Worm (Caenorhabditis elegans) whole organism, L1 larva: ENCODE results near the gene Y58A7A.1.

Source experiments
- C34B4.2 ChIP-seq: sonication (generic microtip); optimal IDR thresholded peaks from 2 replicates; lab custom pipeline; 2017; ENCODE audit warnings: mild to moderate bottlenecking, missing genetic modification characterization, missing compliant biosample characterization
- aha-1 ChIP-seq: fragments of 150-350 bp; optimal IDR thresholded peaks from 2 replicates; lab custom pipeline; 2014; ENCODE audit warnings: missing biosample characterization, missing genetic modification characterization
- alr-1 ChIP-seq: fragments of 200-800 bp; sonication (Bioruptor generic); optimal IDR thresholded peaks from 2 replicates; lab custom pipeline; 2018; ENCODE audit warnings: borderline replicate concordance, mild to moderate bottlenecking, missing genetic modification characterization, missing compliant biosample characterization
- aly-2 ChIP-seq: fragments of 150-350 bp; optimal IDR thresholded peaks from 2 replicates; lab custom pipeline; 2014; ENCODE audit warnings: missing biosample characterization, missing genetic modification characterization
- blmp-1 ChIP-seq: fragments of 150-350 bp; optimal IDR thresholded peaks from 2 replicates; lab custom pipeline; 2014; ENCODE audit warnings: missing biosample characterization, missing genetic modification characterization
- ceh-8 ChIP-seq: fragments of 200-800 bp; sonication (Bioruptor generic); optimal IDR thresholded peaks from 2 replicates; lab custom pipeline; 2018; ENCODE audit warnings: mild to moderate bottlenecking, missing genetic modification characterization, moderate library complexity, missing compliant biosample characterization
- ceh-90 ChIP-seq: sonication (generic microtip); optimal IDR thresholded peaks from 2 replicates; lab custom pipeline; 2016; ENCODE audit warnings: missing genetic modification characterization, missing compliant biosample characterization
- dpl-1 ChIP-seq, 3 experiments: fragments of 150-350 bp in 2 of 3; sonication (generic microtip) in 1 of 3; optimal IDR thresholded peaks; 2 replicates each; lab custom pipeline; 2014 to 2017; ENCODE audit warnings: missing biosample characterization in 3 of 3, missing genetic modification characterization in 3 of 3, missing genetic modification reagents in 3 of 3
- dsc-1 ChIP-seq: sonication (generic microtip); optimal IDR thresholded peaks from 2 replicates; lab custom pipeline; 2016; ENCODE audit warnings: mild to moderate bottlenecking, missing genetic modification characterization, missing compliant biosample characterization
- egl-27 ChIP-seq, 2 experiments: fragments of 150-350 bp in 1 of 2; sonication (generic microtip); optimal IDR thresholded peaks; 3 replicates each; lab custom pipeline; 2017 to 2018; ENCODE audit warnings: missing biosample characterization in 2 of 2, missing genetic modification characterization in 2 of 2, missing genetic modification reagents in 2 of 2
- elt-3 ChIP-seq, 6 experiments: fragments of 150-350 bp in 1 of 6; sonication (generic microtip); optimal IDR thresholded peaks; 2 replicates each; lab custom pipeline; 2017 to 2018; ENCODE audit warnings: missing biosample characterization in 6 of 6, missing genetic modification characterization in 6 of 6, inconsistent platforms in 1 of 6
- fkh-4 ChIP-seq: sonication (generic microtip); optimal IDR thresholded peaks from 2 replicates; lab custom pipeline; 2016; ENCODE audit warnings: missing compliant biosample characterization, missing genetic modification characterization, borderline replicate concordance
- fkh-8 ChIP-seq: sonication (generic microtip); optimal IDR thresholded peaks from 2 replicates; lab custom pipeline; 2016; ENCODE audit warnings: mild to moderate bottlenecking, missing genetic modification characterization, missing compliant biosample characterization
- fos-1 ChIP-seq: fragments of 150-350 bp; optimal IDR thresholded peaks from 2 replicates; lab custom pipeline; 2014; ENCODE audit warnings: missing biosample characterization, missing genetic modification characterization
- grh-1 ChIP-seq: fragments of 200-800 bp; sonication (Bioruptor generic); IDR thresholded peaks from 2 replicates; pipeline ENCODE4 v1.3.6; 2022; ENCODE audit warnings: missing genetic modification reagents, missing genetic modification characterization, missing compliant biosample characterization
- hlh-4 ChIP-seq: sonication (generic microtip); optimal IDR thresholded peaks from 2 replicates; lab custom pipeline; 2016; ENCODE audit warnings: mild to moderate bottlenecking, missing genetic modification characterization, missing compliant biosample characterization
- irx-1 ChIP-seq: sonication (generic microtip); optimal IDR thresholded peaks from 2 replicates; lab custom pipeline; 2016; ENCODE audit warnings: missing genetic modification characterization, missing compliant biosample characterization
- isw-1 ChIP-seq: fragments of 200-800 bp; sonication (Bioruptor generic); IDR thresholded peaks from 2 replicates; pipeline ENCODE4 v1.3.6; 2022; ENCODE audit warnings: missing genetic modification characterization, missing compliant biosample characterization
- jun-1 ChIP-seq: fragments of 150-350 bp; optimal IDR thresholded peaks from 2 replicates; lab custom pipeline; 2014; ENCODE audit warnings: missing biosample characterization, missing genetic modification reagents, missing genetic modification characterization
- lin-14 ChIP-seq: fragments of 200-800 bp; sonication (Bioruptor generic); optimal IDR thresholded peaks from 2 replicates; lab custom pipeline; 2018; ENCODE audit warnings: mild to moderate bottlenecking, missing genetic modification characterization, moderate library complexity, missing compliant biosample characterization
- lin-35 ChIP-seq, 2 experiments: fragments of 150-350 bp; optimal IDR thresholded peaks; 2 replicates each; lab custom pipeline; 2014; ENCODE audit warnings: missing biosample characterization in 2 of 2, missing genetic modification characterization in 2 of 2, missing genetic modification reagents in 2 of 2
- lin-39 ChIP-seq: fragments of 150-350 bp; optimal IDR thresholded peaks from 2 replicates; lab custom pipeline; 2014; ENCODE audit warnings: missing biosample characterization, missing genetic modification reagents, missing genetic modification characterization
- nhr-12 ChIP-seq: sonication (generic microtip); optimal IDR thresholded peaks from 2 replicates; lab custom pipeline; 2017; ENCODE audit warnings: missing biosample characterization, missing genetic modification characterization
- nhr-19 ChIP-seq: fragments of 200-800 bp; sonication (Bioruptor generic); conservative IDR thresholded peaks from 2 replicates; pipeline ENCODE4 v1.3.6; 2022; ENCODE audit warnings: missing genetic modification characterization, missing compliant biosample characterization
- nhr-71 ChIP-seq: sonication (generic microtip); optimal IDR thresholded peaks from 2 replicates; lab custom pipeline; 2016; ENCODE audit warnings: mild to moderate bottlenecking, missing genetic modification characterization, moderate library complexity, missing compliant biosample characterization
- nhr-77 ChIP-seq: fragments of 150-350 bp; optimal IDR thresholded peaks from 2 replicates; lab custom pipeline; 2014; ENCODE audit warnings: missing biosample characterization, missing genetic modification characterization
- nhr-85 ChIP-seq: sonication (generic microtip); peaks from one replicate; lab custom pipeline; 2016; ENCODE audit warnings: missing genetic modification characterization, inconsistent platforms, missing compliant biosample characterization
- nhr-90 ChIP-seq: sonication (generic microtip); optimal IDR thresholded peaks from 2 replicates; lab custom pipeline; 2016; ENCODE audit warnings: mild to moderate bottlenecking, missing genetic modification characterization, missing compliant biosample characterization; ENCODE audit not compliant: poor library complexity
- pag-3 ChIP-seq: sonication (generic microtip); optimal IDR thresholded peaks from 2 replicates; lab custom pipeline; 2017; ENCODE audit warnings: missing genetic modification characterization, mild to moderate bottlenecking, missing compliant biosample characterization, antibody characterized with exemption, borderline replicate concordance; ENCODE audit not compliant: insufficient read depth
- pax-3 ChIP-seq: fragments of 200-800 bp; sonication (Bioruptor generic); optimal IDR thresholded peaks from 2 replicates; lab custom pipeline; 2018; ENCODE audit warnings: mild to moderate bottlenecking, missing genetic modification characterization, moderate library complexity, missing compliant biosample characterization
- snpc-4 ChIP-seq: fragments of 150-350 bp; optimal IDR thresholded peaks from 2 replicates; lab custom pipeline; 2014; ENCODE audit warnings: missing biosample characterization, missing genetic modification characterization
- snu-23 ChIP-seq: sonication (generic microtip); optimal IDR thresholded peaks from 2 replicates; lab custom pipeline; 2016; ENCODE audit warnings: missing genetic modification characterization, missing compliant biosample characterization
- sox-4 ChIP-seq: sonication (generic microtip); optimal IDR thresholded peaks from 2 replicates; lab custom pipeline; 2016; ENCODE audit warnings: missing genetic modification characterization, missing compliant biosample characterization
- sptf-1 ChIP-seq: fragments of 150-350 bp; optimal IDR thresholded peaks from 2 replicates; lab custom pipeline; 2014; ENCODE audit warnings: missing biosample characterization, missing genetic modification characterization
- swsn-7 ChIP-seq: sonication (generic microtip); optimal IDR thresholded peaks from 2 replicates; lab custom pipeline; 2016; ENCODE audit warnings: missing genetic modification characterization, missing compliant biosample characterization
- tbx-2 ChIP-seq: sonication (generic microtip); optimal IDR thresholded peaks from 2 replicates; lab custom pipeline; 2016; ENCODE audit warnings: missing genetic modification characterization, missing compliant biosample characterization
- unc-30 ChIP-seq: sonication (generic microtip); optimal IDR thresholded peaks from 2 replicates; lab custom pipeline; 2017; ENCODE audit warnings: missing biosample characterization, missing genetic modification characterization
- unc-98 ChIP-seq: fragments of 200-800 bp; sonication (Bioruptor generic); IDR thresholded peaks from 2 replicates; pipeline ENCODE4 v1.3.6; 2022; ENCODE audit warnings: missing genetic modification characterization, missing compliant biosample characterization
- ztf-4 ChIP-seq: fragments of 150-350 bp; optimal IDR thresholded peaks from 2 replicates; lab custom pipeline; 2014; ENCODE audit warnings: missing biosample characterization, missing genetic modification characterization

The Y58A7A.1 gene

DNA sequence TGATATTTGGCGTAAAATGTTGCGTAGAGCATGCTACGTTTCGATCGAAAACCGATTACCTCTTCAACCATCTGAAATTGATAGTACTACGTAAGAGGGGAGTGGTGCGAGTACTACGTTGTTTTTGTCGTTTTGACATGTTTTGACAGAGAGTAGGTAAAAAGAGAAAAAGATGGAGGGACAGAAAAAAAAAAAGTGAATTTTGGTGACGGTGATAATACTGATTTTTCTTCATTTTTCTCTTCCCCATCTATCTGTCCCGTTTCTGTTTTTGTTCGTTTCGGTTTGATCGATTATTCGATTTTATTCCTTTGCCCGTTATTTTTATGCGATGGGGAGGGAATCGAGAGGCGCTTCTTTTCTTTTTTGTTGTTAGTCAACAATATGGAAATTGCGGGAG lies 28.4 kb downstream of the Y58A7A.1 start, which contains the start of gene K11D12.8:
K11D12.8 (minus strand) TSS at position 77 of the 400 bp plus-strand sequence.
- TF ChIP-seq pax-3 (tag; lab: Kevin White, UChicago) (no peak), blmp-1 (tag; lab: Kevin White, UChicago) (peak; percentile 71), ceh-8 (no peak)

DNA sequence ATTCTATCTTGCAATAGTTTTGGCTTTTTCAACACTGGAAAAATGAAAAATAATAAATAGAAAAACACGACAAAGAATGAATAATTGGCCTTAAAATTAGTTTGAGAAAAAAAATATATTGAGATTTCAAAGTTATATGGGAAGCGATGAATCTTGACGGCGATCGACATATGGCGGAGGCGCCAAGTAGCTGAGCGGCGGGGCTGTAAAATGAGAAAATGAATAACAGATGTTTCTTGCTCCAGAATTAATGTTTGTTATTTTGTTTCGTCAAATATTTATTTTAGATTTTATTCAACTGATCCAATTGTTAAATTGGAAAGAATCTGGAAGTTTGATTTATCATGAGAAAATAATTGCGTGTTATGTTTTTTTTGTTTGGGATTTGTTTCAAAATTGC lies 29.8 kb downstream of the Y58A7A.1 start, which contains the start of gene K11D12.11:
K11D12.11 (minus strand) TSS at position 42 of the 400 bp plus-strand sequence.
- TF ChIP-seq swsn-7 = no peak
- peak; percentile 83 for TF ChIP-seq fkh-4 (tag; lab: Kevin White, UChicago)
- peak; percentile 97 for TF ChIP-seq dsc-1
- TF ChIP-seq alr-1 = no peak

DNA sequence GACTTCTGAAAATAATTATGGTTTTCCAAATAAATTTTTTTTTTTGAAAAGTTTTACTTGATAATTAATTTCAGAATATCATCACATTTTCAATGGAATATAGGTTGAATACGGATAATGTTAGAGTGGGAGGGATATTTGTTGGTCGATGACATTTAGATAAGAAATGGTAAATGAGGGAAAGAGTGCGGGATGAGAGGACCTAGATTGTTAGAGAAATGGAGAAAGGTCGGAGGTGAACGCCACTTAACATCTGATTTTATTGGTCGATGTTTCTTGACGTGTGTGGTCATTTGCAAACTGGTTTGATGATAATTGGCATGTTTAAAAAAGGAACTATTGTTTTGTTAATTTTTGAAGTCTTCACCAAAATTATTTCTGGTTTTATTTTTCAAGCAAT lies 30.9 kb downstream of the Y58A7A.1 start:
- TF ChIP-seq pag-3 (tag; lab: Kevin White, UChicago) (no peak), nhr-90 (tag; lab: Kevin White, UChicago) (no peak), ztf-4 (tag; lab: Kevin White, UChicago) (no peak), pax-3 (tag; lab: Kevin White, UChicago) (no peak), snpc-4 (tag; lab: Kevin White, UChicago) (no peak), unc-30 (tag; lab: Kevin White, UChicago) (no peak), alr-1 (no peak), lin-35 (GFP tag; optimal IDR thresholded peaks at IDR 0.05; lab: Kevin White, UChicago) (peak in 1 of 2 experiments; percentile 5), isw-1 (GFP tag; lab: Robert Waterston, UW) (no peak), ceh-90 (tag; lab: Kevin White, UChicago) (no peak), C34B4.2 (tag; lab: Kevin White, UChicago) (no peak), tbx-2 (tag; lab: Kevin White, UChicago) (no peak), elt-3 (tag; optimal IDR thresholded peaks at IDR 0.05; lab: Kevin White, UChicago) (peak in 1 of 6 experiments; percentile 23), blmp-1 (tag; lab: Kevin White, UChicago) (peak; percentile 83), grh-1 (GFP tag; lab: Robert Waterston, UW) (peak; percentile 54), snu-23 (GFP tag; lab: Kevin White, UChicago) (no peak), sox-4 (tag; lab: Kevin White, UChicago) (no peak), nhr-85 (tag; lab: Kevin White, UChicago) (peak; percentile 85), lin-39 (tag; lab: Kevin White, UChicago) (no peak), lin-14 (GFP tag; lab: Kevin White, UChicago) (peak; percentile 48), unc-98 (GFP tag; lab: Robert Waterston, UW) (no peak), dpl-1 (GFP tag; optimal IDR thresholded peaks at IDR 0.05; lab: Kevin White, UChicago) (no peak), nhr-71 (tag; lab: Kevin White, UChicago) (no peak), hlh-4 (tag; lab: Kevin White, UChicago) (no peak), aha-1 (tag; lab: Kevin White, UChicago) (no peak), aly-2 (tag; lab: Kevin White, UChicago) (no peak), nhr-19 (GFP tag; lab: Robert Waterston, UW) (no peak), jun-1 (no peak), irx-1 (tag; lab: Kevin White, UChicago) (no peak), sptf-1 (tag; lab: Kevin White, UChicago) (no peak), fkh-8 (tag; lab: Kevin White, UChicago) (no peak), nhr-77 (tag; lab: Kevin White, UChicago) (no peak), nhr-12 (tag; lab: Kevin White, UChicago) (no peak), egl-27 (tag; optimal IDR thresholded peaks at IDR 0.05; lab: Kevin White, UChicago) (no peak), fos-1 (no peak)
- TF ChIP-seq, all 84 proteins: peak for 6
